Worm (Caenorhabditis elegans): ENCODE data around the gene dkc-1.

DNA sequence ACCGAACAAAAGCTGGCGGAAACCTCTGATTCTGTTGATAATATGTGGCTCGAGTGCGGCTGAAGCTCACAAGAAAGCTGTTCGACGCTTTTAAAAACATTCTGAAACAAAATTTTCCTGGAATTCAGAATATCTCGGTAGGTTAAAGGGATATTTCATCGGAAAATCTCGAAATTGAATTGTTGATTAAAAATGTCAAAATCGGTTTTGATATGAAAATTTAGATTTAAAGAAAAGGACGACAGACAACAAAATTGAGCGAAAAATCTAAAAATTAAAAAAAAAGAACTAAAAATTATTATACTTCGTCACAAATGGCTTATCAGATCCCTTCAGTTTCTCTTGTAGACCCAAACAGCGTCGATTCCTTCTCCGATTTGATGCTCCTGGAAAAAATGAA is 47.8 kb upstream of the dkc-1 start, which contains the start of gene Y39A1A.20:
- no peak for TF ChIP-seq ztf-23 (GFP tag; IDR thresholded peaks at IDR 0.05)
- TF ChIP-seq flt-1 (GFP tag; IDR thresholded peaks at IDR 0.05): no peak
- no peak for TF ChIP-seq tab-1 (GFP tag; IDR thresholded peaks at IDR 0.05)
- no peak for TF ChIP-seq ztf-29 (GFP tag; IDR thresholded peaks at IDR 0.05)
- TF ChIP-seq T22C8.4 (GFP tag; IDR thresholded peaks at IDR 0.05): no peak
- TF ChIP-seq med-1 (GFP tag; optimal IDR thresholded peaks at IDR 0.05; ENCODE audit: insufficient read depth): no peak
- no peak for TF ChIP-seq cog-1 (tag; optimal IDR thresholded peaks at IDR 0.05)
- no peak for TF ChIP-seq klf-2 (GFP tag; conservative IDR thresholded peaks at IDR 0.05)
